Worm (Caenorhabditis elegans): Measurements from ENCODE around the gene F19B6.1.

Gene F19B6.1

ce11 chrIV:12378919-12379318 is 43.0 kb upstream of the F19B6.1 start (continued):
- no peak for TF ChIP-seq lin-13 (GFP tag; optimal IDR thresholded peaks at IDR 0.05)
- no peak for TF ChIP-seq T20F7.1 (GFP tag; optimal IDR thresholded peaks at IDR 0.05)
- no peak for TF ChIP-seq lin-15B (tag; optimal IDR thresholded peaks at IDR 0.05)
- TF ChIP-seq F26F4.8 (GFP tag; conservative IDR thresholded peaks at IDR 0.05): no peak
- TF ChIP-seq nhr-10 (tag; optimal IDR thresholded peaks at IDR 0.05): no peak
- no peak for TF ChIP-seq daf-12 (tag; optimal IDR thresholded peaks at IDR 0.05)
- TF ChIP-seq lir-3 (tag; optimal IDR thresholded peaks at IDR 0.05): no peak
- no peak for TF ChIP-seq F10B5.3 (tag; optimal IDR thresholded peaks at IDR 0.05)
- no peak for TF ChIP-seq Y48G9A.11 (GFP tag; IDR thresholded peaks at IDR 0.05)
- no peak for TF ChIP-seq ces-1 (GFP tag; optimal IDR thresholded peaks at IDR 0.05)
- no peak for TF ChIP-seq ceh-20 (GFP tag; IDR thresholded peaks at IDR 0.05)
- no peak for TF ChIP-seq mxl-2 (GFP tag; conservative IDR thresholded peaks at IDR 0.05)
- TF ChIP-seq unc-39 (tag; optimal IDR thresholded peaks at IDR 0.05): no peak
- TF ChIP-seq duxl-1 (tag; optimal IDR thresholded peaks at IDR 0.05; ENCODE audit: poor library complexity): no peak
- TF ChIP-seq nhr-102 (tag; optimal IDR thresholded peaks at IDR 0.05): no peak
- TF ChIP-seq aha-1 (tag): peak; percentile 48
- no peak for TF ChIP-seq D1046.2 (GFP tag; IDR thresholded peaks at IDR 0.05)
- no peak for TF ChIP-seq daf-16 (GFP tag; optimal IDR thresholded peaks at IDR 0.05)
- peak; percentile 11 for TF ChIP-seq daf-16 (tag; optimal IDR thresholded peaks at IDR 0.05)
- peak; percentile 43 for TF ChIP-seq hlh-11 (tag; optimal IDR thresholded peaks at IDR 0.05)
- no peak for TF ChIP-seq mep-1 (tag; optimal IDR thresholded peaks at IDR 0.05)
- no peak for TF ChIP-seq Y5F2A.4 (GFP tag; optimal IDR thresholded peaks at IDR 0.05)
- TF ChIP-seq vab-7 (GFP tag; IDR thresholded peaks at IDR 0.05): no peak
- TF ChIP-seq hmg-1.1 (GFP tag; IDR thresholded peaks at IDR 0.05): no peak
- TF ChIP-seq skn-1 (tag; optimal IDR thresholded peaks at IDR 0.05): no peak
- TF ChIP-seq spr-1 (tag; optimal IDR thresholded peaks at IDR 0.05): no peak
- no peak for TF ChIP-seq nhr-25 (tag; optimal IDR thresholded peaks at IDR 0.05; ENCODE audit: borderline replicate concordance, insufficient read depth)
- TF ChIP-seq hlh-30 (tag; optimal IDR thresholded peaks at IDR 0.05; ENCODE audit: insufficient read depth): no peak
- TF ChIP-seq nhr-28 (tag; optimal IDR thresholded peaks at IDR 0.05): peak; percentile 28

ce11 chrIV:12376021-12376420 is 40.1 kb upstream of the F19B6.1 start, which contains the start of gene atz-1:
atz-1 (minus strand) TSS chrIV:12376121.
- TF ChIP-seq fkh-10 (GFP tag; optimal IDR thresholded peaks at IDR 0.05) (no peak), lir-3 (tag; optimal IDR thresholded peaks at IDR 0.05) (no peak), unc-62 (GFP tag; optimal IDR thresholded peaks at IDR 0.05 in 1 of 2) (peak in 1 of 2 experiments; percentile 55), unc-62 (tag; optimal IDR thresholded peaks at IDR 0.05) (no peak)

- TF ChIP-seq F49E8.2 (tag; optimal IDR thresholded peaks at IDR 0.05; ENCODE audit: borderline replicate concordance) (peak; percentile 2), dve-1 (tag; optimal IDR thresholded peaks at IDR 0.05; ENCODE audit: insufficient read depth) (peak; percentile 78), lin-39 (tag; optimal IDR thresholded peaks at IDR 0.05) (no peak), daf-16 (GFP tag; optimal IDR thresholded peaks at IDR 0.05) (no peak), daf-16 (tag; optimal IDR thresholded peaks at IDR 0.05) (peak; percentile 27), hmg-1.1 (GFP tag; IDR thresholded peaks at IDR 0.05) (peak; percentile 74), mep-1 (tag; optimal IDR thresholded peaks at IDR 0.05) (peak; percentile 88), fos-1 (tag; optimal IDR thresholded peaks at IDR 0.05) (no peak), unc-62 (GFP tag; optimal IDR thresholded peaks at IDR 0.05 in 1 of 2) (peak in 1 of 2 experiments; percentile 89), unc-62 (tag; optimal IDR thresholded peaks at IDR 0.05) (no peak), arid-1 (GFP tag; conservative IDR thresholded peaks at IDR 0.05) (peak; percentile 86), ZK546.5 (tag; optimal IDR thresholded peaks at IDR 0.05) (peak in 1 of 2 experiments; percentile 76), ces-1 (GFP tag; optimal IDR thresholded peaks at IDR 0.05) (peak; percentile 29), snpc-1.2 (GFP tag; IDR thresholded peaks at IDR 0.05) (peak; percentile 65; the same call in 1 of the 2 replicates), T26A8.4 (GFP tag; IDR thresholded peaks at IDR 0.05) (peak; percentile 80), lin-13 (GFP tag; optimal IDR thresholded peaks at IDR 0.05) (peak; percentile 67), nhr-11 (tag; optimal IDR thresholded peaks at IDR 0.05) (peak; percentile 16), duxl-1 (tag; optimal IDR thresholded peaks at IDR 0.05; ENCODE audit: poor library complexity) (peak; percentile 75), Y5F2A.4 (GFP tag; optimal IDR thresholded peaks at IDR 0.05) (peak; percentile 6), lin-29 (GFP tag; IDR thresholded peaks at IDR 0.05) (peak; percentile 43; the same call in 1 of the 2 replicates), nhr-77 (tag; optimal IDR thresholded peaks at IDR 0.05) (peak; percentile 73), ama-1 (optimal IDR thresholded peaks at IDR 0.05) (peak; percentile 39), hif-1 (tag; optimal IDR thresholded peaks at IDR 0.05) (peak in 1 of 2 experiments; percentile 56), zip-2 (tag; optimal IDR thresholded peaks at IDR 0.05) (peak; percentile 30), unc-130 (GFP tag; optimal IDR thresholded peaks at IDR 0.05) (no peak), madf-5 (GFP tag; IDR thresholded peaks at IDR 0.05) (no peak), spr-1 (tag; optimal IDR thresholded peaks at IDR 0.05) (peak; percentile 40)
Measured at ce11 chrIV:12371879-12372278, 36.0 kb upstream of the F19B6.1 start, which contains the start of gene wdr-46. wdr-46 (plus strand) TSS chrIV:12372253.

Data from whole organism, L4 larva.